Fruit fly (Drosophila melanogaster): ENCODE results near the gene CG6495.

The CG6495 gene

dm6 chr2L:10754599-10754998, 6.3 kb upstream of the CG6495 start:
- TF ChIP-seq N (GFP tag; optimal IDR thresholded peaks at IDR 0.05): no peak
- no peak for TF ChIP-seq Abd-B (GFP tag; optimal IDR thresholded peaks at IDR 0.05)
- TF ChIP-seq CrebA (GFP tag; optimal IDR thresholded peaks at IDR 0.05; ENCODE audit: borderline replicate concordance): no peak
- no peak for TF ChIP-seq tai (GFP tag; optimal IDR thresholded peaks at IDR 0.05)
- no peak for TF ChIP-seq Hr78 (GFP tag; optimal IDR thresholded peaks at IDR 0.05)
- TF ChIP-seq ey (GFP tag; optimal IDR thresholded peaks at IDR 0.05): no peak
- no peak for TF ChIP-seq fru (GFP tag; optimal IDR thresholded peaks at IDR 0.05)
- no peak for TF ChIP-seq pan (optimal IDR thresholded peaks at IDR 0.05)
- TF ChIP-seq foxo (GFP tag; optimal IDR thresholded peaks at IDR 0.05): no peak
- no peak for TF ChIP-seq dl (GFP tag; optimal IDR thresholded peaks at IDR 0.05; ENCODE audit: insufficient read depth in 1 of 2, partially characterized antibody in 2 of 2)
- no peak for TF ChIP-seq CG32264 (GFP tag; optimal IDR thresholded peaks at IDR 0.05)
- TF ChIP-seq HLH106 (tag; optimal IDR thresholded peaks at IDR 0.05): no peak
- TF ChIP-seq sage (GFP tag; optimal IDR thresholded peaks at IDR 0.05): no peak
- no peak for TF ChIP-seq Vsx2 (GFP tag; optimal IDR thresholded peaks at IDR 0.05; ENCODE audit: partially characterized antibody)
- no peak for TF ChIP-seq Sp1 (GFP tag; optimal IDR thresholded peaks at IDR 0.05)
- no peak for TF ChIP-seq Dfd (GFP tag; optimal IDR thresholded peaks at IDR 0.05)

- TF ChIP-seq Dfd (GFP tag; optimal IDR thresholded peaks at IDR 0.05): no peak
- TF ChIP-seq HLH106 (tag; optimal IDR thresholded peaks at IDR 0.05): peak; percentile 7
- TF ChIP-seq rgr (GFP tag; optimal IDR thresholded peaks at IDR 0.05): peak; percentile 48
- TF ChIP-seq Sp1 (GFP tag; optimal IDR thresholded peaks at IDR 0.05): peak; percentile 7
- peak; percentile 55 for TF ChIP-seq Dif (GFP tag; optimal IDR thresholded peaks at IDR 0.05; ENCODE audit: partially characterized antibody)
- TF ChIP-seq Myc (optimal IDR thresholded peaks at IDR 0.05): no peak
- no peak for TF ChIP-seq N (GFP tag; optimal IDR thresholded peaks at IDR 0.05)
- no peak for TF ChIP-seq Rel (GFP tag; optimal IDR thresholded peaks at IDR 0.05)
- peak; percentile 22 for TF ChIP-seq Rel (tag; optimal IDR thresholded peaks at IDR 0.05)
- peak in 1 of 2 experiments; percentile 26 for TF ChIP-seq foxo (GFP tag; optimal IDR thresholded peaks at IDR 0.05)
- peak; percentile 15 for TF ChIP-seq h (GFP tag; optimal IDR thresholded peaks at IDR 0.05)
These were observed 4.9 kb upstream of the CG6495 start, which contains the start of gene CG17124 for dm6 chr2L:10756049-10756448. Gene CG17124, minus strand, starts transcription at chr2L:10756325.

- no peak for TF ChIP-seq brk (GFP tag; optimal IDR thresholded peaks at IDR 0.05)
- no peak for TF ChIP-seq jim (GFP tag; optimal IDR thresholded peaks at IDR 0.05)
- TF ChIP-seq Hr78 (GFP tag; optimal IDR thresholded peaks at IDR 0.05): no peak
- no peak for TF ChIP-seq psq (GFP tag; optimal IDR thresholded peaks at IDR 0.05)
- TF ChIP-seq dsf (GFP tag; optimal IDR thresholded peaks at IDR 0.05; ENCODE audit: borderline replicate concordance): no peak
- peak in 1 of 2 experiments; percentile 38 for TF ChIP-seq dl (GFP tag; optimal IDR thresholded peaks at IDR 0.05; ENCODE audit: insufficient read depth in 1 of 2, partially characterized antibody in 2 of 2)
These were observed 3.8 kb upstream of the CG6495 start for dm6 chr2L:10757038-10757685.

- no peak for TF ChIP-seq Abd-B (GFP tag; optimal IDR thresholded peaks at IDR 0.05)
- no peak for TF ChIP-seq Hnf4 (GFP tag; optimal IDR thresholded peaks at IDR 0.05)
- peak; percentile 16 for TF ChIP-seq OdsH (GFP tag; optimal IDR thresholded peaks at IDR 0.05)
- TF ChIP-seq ey (GFP tag; optimal IDR thresholded peaks at IDR 0.05): peak; percentile 26
- TF ChIP-seq Mio (GFP tag; optimal IDR thresholded peaks at IDR 0.05): no peak
- peak; percentile 37 for TF ChIP-seq woc (GFP tag; optimal IDR thresholded peaks at IDR 0.05)
- peak in 1 of 2 experiments; percentile 50 for TF ChIP-seq foxo (GFP tag; optimal IDR thresholded peaks at IDR 0.05)
- no peak for TF ChIP-seq br (GFP tag; optimal IDR thresholded peaks at IDR 0.05)
- no peak for TF ChIP-seq Myc (optimal IDR thresholded peaks at IDR 0.05)
- TF ChIP-seq h (GFP tag; optimal IDR thresholded peaks at IDR 0.05): peak; percentile 21
- no peak for TF ChIP-seq usp (GFP tag; optimal IDR thresholded peaks at IDR 0.05)
These were observed 1.3 kb upstream of the CG6495 start for dm6 chr2L:10759624-10760023.

dm6 chr2L:10767597-10768188, 6.8 kb downstream of the CG6495 start, which contains the start of gene Ubc2:
Gene Ubc2, minus strand, starts transcription at chr2L:10768006.
- no peak for TF ChIP-seq dmrt93B (GFP tag; optimal IDR thresholded peaks at IDR 0.05)
- no peak for TF ChIP-seq br (GFP tag; optimal IDR thresholded peaks at IDR 0.05)
- no peak for TF ChIP-seq N (GFP tag; optimal IDR thresholded peaks at IDR 0.05)
- no peak for TF ChIP-seq GATAd (GFP tag; optimal IDR thresholded peaks at IDR 0.05)
- TF ChIP-seq Jra (GFP tag; optimal IDR thresholded peaks at IDR 0.05): no peak
- TF ChIP-seq Hr83 (GFP tag; optimal IDR thresholded peaks at IDR 0.05; ENCODE audit: poor library complexity, severe bottlenecking): peak; percentile 62
- TF ChIP-seq lola (GFP tag; optimal IDR thresholded peaks at IDR 0.05): no peak
- no peak for TF ChIP-seq fru (GFP tag; optimal IDR thresholded peaks at IDR 0.05)
- no peak for TF ChIP-seq Mio (GFP tag; optimal IDR thresholded peaks at IDR 0.05)
- peak; percentile 14 for TF ChIP-seq rgr (GFP tag; optimal IDR thresholded peaks at IDR 0.05)
- TF ChIP-seq usp (GFP tag; optimal IDR thresholded peaks at IDR 0.05): no peak
- no peak for TF ChIP-seq jim (GFP tag; optimal IDR thresholded peaks at IDR 0.05)
- TF ChIP-seq CG32264 (GFP tag; optimal IDR thresholded peaks at IDR 0.05): no peak
- no peak for TF ChIP-seq Rel (GFP tag; optimal IDR thresholded peaks at IDR 0.05)
- peak; percentile 22 for TF ChIP-seq Rel (tag; optimal IDR thresholded peaks at IDR 0.05)
- no peak for TF ChIP-seq pan (optimal IDR thresholded peaks at IDR 0.05)
- no peak for TF ChIP-seq Sp1 (GFP tag; optimal IDR thresholded peaks at IDR 0.05)
- TF ChIP-seq h (GFP tag; optimal IDR thresholded peaks at IDR 0.05): no peak
- no peak for TF ChIP-seq brk (GFP tag; optimal IDR thresholded peaks at IDR 0.05)
- no peak for TF ChIP-seq CG9705 (GFP tag; optimal IDR thresholded peaks at IDR 0.05)
- TF ChIP-seq sv (GFP tag; optimal IDR thresholded peaks at IDR 0.05): peak; percentile 12
- TF ChIP-seq CrebA (GFP tag; optimal IDR thresholded peaks at IDR 0.05; ENCODE audit: borderline replicate concordance): no peak

Measured in whole organism, wandering third instar larva.